Worm (Caenorhabditis elegans): ENCODE results near the gene F56C9.10.

ce11 chrIII:7343389-7343788 lies 8.3 kb upstream of the F56C9.10 start, which contains the start of gene F08F8.6:
- TF ChIP-seq dpff-1 (tag; optimal IDR thresholded peaks at IDR 0.05) (no peak), lin-35 (GFP tag; optimal IDR thresholded peaks at IDR 0.05) (no peak)

Measured in whole organism, young adult.